Worm (Caenorhabditis elegans) whole organism, L4 larva: ENCODE results near the gene B0361.3.
A peak's percentile ranks its signal among the peaks of the same experiment; 100 is the strongest.

Experiments
- F10B5.3 ChIP-seq: sonication (generic microtip); optimal IDR thresholded peaks from 2 replicates; lab custom pipeline; 2016; ENCODE audit warnings: mild to moderate bottlenecking, missing genetic modification characterization, missing compliant biosample characterization
- F37D6.2 ChIP-seq: sonication (generic microtip); optimal IDR thresholded peaks from 2 replicates; lab custom pipeline; 2016; ENCODE audit warnings: mild to moderate bottlenecking, missing genetic modification characterization, missing compliant biosample characterization
- F44E2.7 ChIP-seq: fragments of 200-800 bp; sonication (Bioruptor generic); IDR thresholded peaks from 2 replicates; pipeline ENCODE4 v2.1.2; 2022; ENCODE audit warnings: missing genetic modification characterization, missing compliant biosample characterization
- F49E8.2 ChIP-seq: sonication (generic microtip); optimal IDR thresholded peaks from 2 replicates; lab custom pipeline; 2016; ENCODE audit warnings: missing compliant biosample characterization, mild to moderate bottlenecking, missing genetic modification characterization, borderline replicate concordance
- T26A8.4 ChIP-seq: fragments of 200-800 bp; sonication (Bioruptor generic); IDR thresholded peaks from 2 replicates; pipeline ENCODE4 v1.3.6; 2022; ENCODE audit warnings: missing genetic modification characterization, missing compliant biosample characterization
- Y105C5A.15 ChIP-seq: fragments of 200-800 bp; sonication (Bioruptor generic); IDR thresholded peaks from 2 replicates; pipeline ENCODE4 v1.3.6; 2022; ENCODE audit warnings: missing genetic modification characterization, missing compliant biosample characterization
- Y48G9A.11 ChIP-seq: fragments of 200-800 bp; sonication (Bioruptor generic); IDR thresholded peaks from 2 replicates; pipeline ENCODE4 v1.3.6; 2022; ENCODE audit warnings: missing genetic modification reagents, missing genetic modification characterization, missing compliant biosample characterization
- Y75B8A.6 ChIP-seq: fragments of 200-800 bp; sonication (Bioruptor generic); IDR thresholded peaks from 2 replicates; pipeline ENCODE4 v1.3.6; 2022; ENCODE audit warnings: missing genetic modification reagents, missing genetic modification characterization, missing compliant biosample characterization
- ZK546.5 ChIP-seq, 2 experiments: sonication (generic microtip); optimal IDR thresholded peaks; 2 replicates each; lab custom pipeline; 2017; ENCODE audit warnings: missing biosample characterization in 2 of 2, missing genetic modification characterization in 2 of 2
- aha-1 ChIP-seq: fragments of 150-350 bp; peaks from one replicate; lab custom pipeline; 2014; ENCODE audit warnings: missing biosample characterization, missing genetic modification characterization
- ama-1 ChIP-seq: fragments of 150-350 bp; optimal IDR thresholded peaks from 2 replicates; lab custom pipeline; 2014; ENCODE audit warnings: inconsistent platforms, mixed read lengths
- attf-4 ChIP-seq: sonication (generic microtip); optimal IDR thresholded peaks from 3 replicates; lab custom pipeline; 2017; ENCODE audit warnings: missing biosample characterization, missing genetic modification characterization
- ceh-20 ChIP-seq: fragments of 200-800 bp; sonication (Bioruptor generic); IDR thresholded peaks from 2 replicates; pipeline ENCODE4 v1.3.6; 2022; ENCODE audit warnings: missing genetic modification reagents, missing genetic modification characterization, missing compliant biosample characterization
- ceh-32 ChIP-seq: sonication (generic microtip); optimal IDR thresholded peaks from 2 replicates; lab custom pipeline; 2016; ENCODE audit warnings: mild to moderate bottlenecking, missing genetic modification characterization, missing compliant biosample characterization; ENCODE audit not compliant: poor library complexity
- ceh-44 ChIP-seq: fragments of 200-800 bp; sonication (Bioruptor generic); IDR thresholded peaks from 2 replicates; pipeline ENCODE4 v1.3.6; 2022; ENCODE audit warnings: missing genetic modification reagents, missing genetic modification characterization, missing compliant biosample characterization
- ceh-82 ChIP-seq: sonication (generic microtip); optimal IDR thresholded peaks from 2 replicates; lab custom pipeline; 2017; ENCODE audit warnings: missing biosample characterization, missing genetic modification characterization
- cey-2 ChIP-seq: sonication (generic microtip); optimal IDR thresholded peaks from 3 replicates; lab custom pipeline; 2017; ENCODE audit warnings: missing genetic modification characterization, mild to moderate bottlenecking, missing compliant biosample characterization, antibody characterized with exemption, borderline replicate concordance; ENCODE audit not compliant: insufficient read depth
- ctbp-1 ChIP-seq: fragments of 200-800 bp; sonication (Bioruptor generic); IDR thresholded peaks from 2 replicates; pipeline ENCODE4 v1.3.6; 2022; ENCODE audit warnings: missing genetic modification reagents, missing genetic modification characterization, missing compliant biosample characterization
- daf-16 ChIP-seq, 3 experiments: sonication (generic microtip); optimal IDR thresholded peaks; 2 replicates each; lab custom pipeline; 2016 to 2017; ENCODE audit warnings: missing genetic modification characterization in 3 of 3, missing genetic modification reagents in 3 of 3, mild to moderate bottlenecking in 2 of 3, missing compliant biosample characterization in 2 of 3, missing biosample characterization in 1 of 3, moderate library complexity in 1 of 3
- daf-8 ChIP-seq: fragments of 200-800 bp; sonication (Bioruptor generic); IDR thresholded peaks from 2 replicates; pipeline ENCODE4 v1.3.6; 2022; ENCODE audit warnings: missing genetic modification characterization, missing compliant biosample characterization
- dmd-9 ChIP-seq: fragments of 200-800 bp; sonication (Bioruptor generic); IDR thresholded peaks from 2 replicates; pipeline ENCODE4 v1.3.6; 2022; ENCODE audit warnings: missing genetic modification reagents, missing genetic modification characterization, missing compliant biosample characterization
- dpl-1 ChIP-seq: fragments of 150-350 bp; optimal IDR thresholded peaks from 2 replicates; lab custom pipeline; 2014; ENCODE audit warnings: missing biosample characterization, missing genetic modification reagents, missing genetic modification characterization
- duxl-1 ChIP-seq: sonication (generic microtip); optimal IDR thresholded peaks from 2 replicates; lab custom pipeline; 2016; ENCODE audit warnings: mild to moderate bottlenecking, missing genetic modification characterization, moderate library complexity, missing compliant biosample characterization; ENCODE audit not compliant: poor library complexity
- dve-1 ChIP-seq: sonication (generic microtip); optimal IDR thresholded peaks from 2 replicates; lab custom pipeline; 2017; ENCODE audit warnings: antibody characterized with exemption, mild to moderate bottlenecking, missing genetic modification characterization, missing compliant biosample characterization; ENCODE audit not compliant: insufficient read depth
- gei-8 ChIP-seq: fragments of 200-800 bp; sonication (Bioruptor generic); optimal IDR thresholded peaks from 2 replicates; lab custom pipeline; 2018; ENCODE audit warnings: mild to moderate bottlenecking, missing genetic modification characterization, missing compliant biosample characterization
- hif-1 ChIP-seq, 2 experiments: sonication (generic microtip); optimal IDR thresholded peaks; 2 replicates each; lab custom pipeline; 2016 to 2017; ENCODE audit warnings: missing compliant biosample characterization in 2 of 2, missing genetic modification characterization in 2 of 2, missing genetic modification reagents in 2 of 2, missing genotype in 2 of 2, mild to moderate bottlenecking in 1 of 2
- jun-1 ChIP-seq: fragments of 150-350 bp; optimal IDR thresholded peaks from 2 replicates; lab custom pipeline; 2014; ENCODE audit warnings: missing biosample characterization, missing genetic modification reagents, missing genetic modification characterization
- lin-13 ChIP-seq: fragments of 150-350 bp; optimal IDR thresholded peaks from 2 replicates; lab custom pipeline; 2014; ENCODE audit warnings: missing biosample characterization, missing genetic modification reagents, missing genetic modification characterization
- lin-39 ChIP-seq: fragments of 150-350 bp; optimal IDR thresholded peaks from 2 replicates; lab custom pipeline; 2014; ENCODE audit warnings: missing biosample characterization, missing genetic modification reagents, missing genetic modification characterization
- lsy-2 ChIP-seq, 2 experiments: fragments of 150-350 bp in 1 of 2; sonication (generic microtip) in 1 of 2; optimal IDR thresholded peaks; 2 replicates each; lab custom pipeline; 2014 to 2017; ENCODE audit warnings: missing biosample characterization in 2 of 2, missing genetic modification characterization in 2 of 2
- mep-1 ChIP-seq: fragments of 150-350 bp; sonication (generic microtip); optimal IDR thresholded peaks from 3 replicates; lab custom pipeline; 2014; ENCODE audit warnings: missing biosample characterization, missing genetic modification characterization
- mes-2 ChIP-seq: sonication (generic microtip); optimal IDR thresholded peaks from 2 replicates; lab custom pipeline; 2016; ENCODE audit warnings: missing genotype, mild to moderate bottlenecking, missing genetic modification characterization, missing compliant biosample characterization; ENCODE audit not compliant: poor library complexity, severe bottlenecking
- nhr-10 ChIP-seq: fragments of 150-350 bp; optimal IDR thresholded peaks from 2 replicates; lab custom pipeline; 2014; ENCODE audit warnings: missing biosample characterization, missing genetic modification characterization
- nhr-111 ChIP-seq: fragments of 200-800 bp; sonication (Bioruptor generic); optimal IDR thresholded peaks from 2 replicates; lab custom pipeline; 2018; ENCODE audit warnings: mild to moderate bottlenecking, missing genetic modification characterization, missing compliant biosample characterization
- nhr-237 ChIP-seq: sonication (generic microtip); optimal IDR thresholded peaks from 2 replicates; lab custom pipeline; 2017; ENCODE audit warnings: missing biosample characterization, missing genetic modification characterization
- nhr-42 ChIP-seq: fragments of 200-800 bp; sonication (Bioruptor generic); IDR thresholded peaks from 2 replicates; pipeline ENCODE4 v1.3.6; 2022; ENCODE audit warnings: missing genetic modification characterization, missing compliant biosample characterization
- pha-4 ChIP-seq, 2 experiments: fragments of 150-350 bp in 1 of 2; fragments of 200-800 bp in 1 of 2; sonication (Bioruptor generic) in 1 of 2; IDR thresholded peaks in 1 of 2; optimal IDR thresholded peaks in 1 of 2; 2 replicates each; pipeline versions ENCODE4 v1.3.6 to Lab custom; 2014 to 2022; ENCODE audit warnings: missing genetic modification characterization in 2 of 2, missing genetic modification reagents in 2 of 2, missing biosample characterization in 1 of 2, missing compliant biosample characterization in 1 of 2
- pqm-1 ChIP-seq: sonication (generic microtip); optimal IDR thresholded peaks from 2 replicates; lab custom pipeline; 2017; ENCODE audit warnings: missing biosample characterization, missing genetic modification characterization
- rbr-2 ChIP-seq: sonication (generic microtip); optimal IDR thresholded peaks from 2 replicates; lab custom pipeline; 2016; ENCODE audit warnings: missing genotype, missing genetic modification characterization, missing compliant biosample characterization
- set-16 ChIP-seq: fragments of 200-800 bp; sonication (Bioruptor generic); IDR thresholded peaks from 2 replicates; pipeline ENCODE4 v1.3.6; 2022; ENCODE audit warnings: missing genetic modification reagents, missing genetic modification characterization, missing compliant biosample characterization
- snpc-4 ChIP-seq: fragments of 150-350 bp; optimal IDR thresholded peaks from 2 replicates; lab custom pipeline; 2014; ENCODE audit warnings: missing biosample characterization, missing genetic modification characterization
- spr-1 ChIP-seq: sonication (generic microtip); optimal IDR thresholded peaks from 2 replicates; lab custom pipeline; 2016; ENCODE audit warnings: mild to moderate bottlenecking, missing genetic modification characterization, missing compliant biosample characterization
- tra-1 ChIP-seq: fragments of 200-800 bp; sonication (Bioruptor generic); IDR thresholded peaks from 2 replicates; pipeline ENCODE4 v1.3.6; 2022; ENCODE audit warnings: missing genetic modification reagents, missing genetic modification characterization, missing compliant biosample characterization
- unc-130 ChIP-seq: sonication (generic microtip); optimal IDR thresholded peaks from 2 replicates; lab custom pipeline; 2016; ENCODE audit warnings: missing genetic modification reagents, missing genetic modification characterization, missing compliant biosample characterization
- vab-7 ChIP-seq: fragments of 200-800 bp; sonication (Bioruptor generic); IDR thresholded peaks from 2 replicates; pipeline ENCODE4 v1.3.6; 2022; ENCODE audit warnings: missing genetic modification reagents, missing genetic modification characterization, missing compliant biosample characterization
- zfp-2 ChIP-seq: sonication (generic microtip); optimal IDR thresholded peaks from 2 replicates; lab custom pipeline; 2016; ENCODE audit warnings: mild to moderate bottlenecking, missing genetic modification characterization, missing compliant biosample characterization
- zfp-3 ChIP-seq: fragments of 200-800 bp; sonication (Bioruptor generic); conservative IDR thresholded peaks from 2 replicates; pipeline ENCODE4 v1.3.6; 2022; ENCODE audit warnings: missing genetic modification reagents, missing genetic modification characterization, missing compliant biosample characterization
- zip-11 ChIP-seq: fragments of 200-800 bp; sonication (Bioruptor generic); IDR thresholded peaks from 2 replicates; pipeline ENCODE4 v1.3.6; 2022; ENCODE audit warnings: missing genetic modification characterization, missing compliant biosample characterization
- ztf-11 ChIP-seq: fragments of 150-350 bp; optimal IDR thresholded peaks from 2 replicates; lab custom pipeline; 2014; ENCODE audit warnings: missing biosample characterization, missing genetic modification characterization

B0361.3 gene

ce11 chrIII:7329155-7329732 is 48.0 kb downstream of the B0361.3 start, which contains the start of gene lab-2:
Gene lab-2, minus strand, starts transcription at chrIII:7329607.
- TF ChIP-seq dve-1 (tag; lab: Kevin White, UChicago) (peak; percentile 1), F37D6.2 (tag; lab: Kevin White, UChicago) (no peak), ctbp-1 (GFP tag; lab: Robert Waterston, UW) (no peak), vab-7 (GFP tag; lab: Robert Waterston, UW) (peak; percentile 6; the same call in 1 of the 2 replicates), duxl-1 (tag; lab: Kevin White, UChicago) (no peak), dmd-9 (GFP tag; lab: Robert Waterston, UW) (no peak), ceh-32 (no peak), nhr-42 (GFP tag; lab: Robert Waterston, UW) (no peak), ceh-44 (GFP tag; lab: Robert Waterston, UW) (no peak), spr-1 (tag; lab: Kevin White, UChicago) (no peak), unc-130 (GFP tag; lab: Kevin White, UChicago) (no peak), jun-1 (tag; lab: Kevin White, UChicago) (no peak), ZK546.5 (tag; optimal IDR thresholded peaks at IDR 0.05; lab: Kevin White, UChicago) (no peak), nhr-111 (GFP tag; lab: Kevin White, UChicago) (no peak), daf-16 (GFP tag; optimal IDR thresholded peaks at IDR 0.05; lab: Kevin White, UChicago) (no peak), daf-16 (tag; optimal IDR thresholded peaks at IDR 0.05; lab: Kevin White, UChicago) (no peak), attf-4 (tag; lab: Kevin White, UChicago) (no peak), gei-8 (GFP tag; lab: Kevin White, UChicago) (no peak), zfp-2 (tag; lab: Kevin White, UChicago) (no peak), mes-2 (tag; lab: Kevin White, UChicago) (peak; percentile 13), aha-1 (tag; lab: Kevin White, UChicago) (no peak), T26A8.4 (GFP tag; lab: Robert Waterston, UW) (peak; percentile 41; the same call in 1 of the 2 replicates), dpl-1 (no peak), lin-39 (no peak), lin-13 (GFP tag; lab: Kevin White, UChicago) (no peak), nhr-237 (no peak), ama-1 (no peak), Y75B8A.6 (GFP tag; lab: Robert Waterston, UW) (no peak), nhr-10 (tag; lab: Kevin White, UChicago) (no peak), zip-11 (GFP tag; lab: Robert Waterston, UW) (no peak), rbr-2 (tag; lab: Kevin White, UChicago) (no peak), pqm-1 (tag; lab: Kevin White, UChicago) (no peak), F10B5.3 (tag; lab: Kevin White, UChicago) (no peak), cey-2 (tag; lab: Kevin White, UChicago) (no peak), Y105C5A.15 (GFP tag; lab: Robert Waterston, UW) (no peak), snpc-4 (tag; lab: Kevin White, UChicago) (no peak), lsy-2 (tag; optimal IDR thresholded peaks at IDR 0.05; lab: Kevin White, UChicago) (peak in 1 of 2 experiments; percentile 39), pha-4 (GFP tag; IDR thresholded peaks at IDR 0.05; lab: Robert Waterston, UW) (peak; percentile 58), pha-4 (tag; optimal IDR thresholded peaks at IDR 0.05; lab: Kevin White, UChicago) (no peak), ztf-11 (tag; lab: Kevin White, UChicago) (no peak), zfp-3 (GFP tag; lab: Robert Waterston, UW) (0 out of 2 replicates have a peak, but pooled peaks have one; percentile 21), ceh-20 (no peak), daf-8 (GFP tag; lab: Robert Waterston, UW) (no peak), ceh-82 (tag; lab: Kevin White, UChicago) (no peak), F49E8.2 (tag; lab: Kevin White, UChicago) (no peak), tra-1 (GFP tag; lab: Robert Waterston, UW) (peak; percentile 20; the same call in 1 of the 2 replicates), F44E2.7 (GFP tag; lab: Robert Waterston, UW) (no peak), Y48G9A.11 (GFP tag; lab: Robert Waterston, UW) (no peak), set-16 (GFP tag; lab: Robert Waterston, UW) (no peak), hif-1 (tag; optimal IDR thresholded peaks at IDR 0.05; lab: Kevin White, UChicago) (peak in 1 of 2 experiments; percentile 5), mep-1 (no peak)
